Worm (Caenorhabditis elegans) whole organism, early embryonic: ENCODE data around the gene fbxb-102.
"Not testable (repeated sequence)": the region's sequence is repeated elsewhere in the genome, so short reads cannot be mapped to it uniquely, and the experiment has no call there.

ENCODE experiments used
- B0310.2 ChIP-seq: sonication (generic microtip); optimal IDR thresholded peaks from 2 replicates; lab custom pipeline; 2016; ENCODE audit warnings: mild to moderate bottlenecking, missing genetic modification characterization, missing compliant biosample characterization
- ama-1 ChIP-seq: fragments of 150-350 bp; optimal IDR thresholded peaks from 2 replicates; lab custom pipeline; 2014
- ceh-13 ChIP-seq: fragments of 200-800 bp; sonication (Bioruptor generic); optimal IDR thresholded peaks from 2 replicates; lab custom pipeline; 2018; ENCODE audit warnings: mild to moderate bottlenecking, missing genetic modification characterization, missing compliant biosample characterization
- hnd-1 ChIP-seq: sonication (generic microtip); optimal IDR thresholded peaks from 2 replicates; lab custom pipeline; 2016; ENCODE audit warnings: missing genetic modification characterization, missing compliant biosample characterization
- pes-1 ChIP-seq: fragments of 200-800 bp; sonication (Bioruptor generic); IDR thresholded peaks from 2 replicates; pipeline ENCODE4 v1.3.6; 2022; ENCODE audit warnings: missing genetic modification reagents, missing genetic modification characterization, missing compliant biosample characterization
- tbx-11 ChIP-seq: fragments of 200-800 bp; sonication (Bioruptor generic); IDR thresholded peaks from 2 replicates; pipeline ENCODE4 v1.3.6; 2022; ENCODE audit warnings: missing genetic modification characterization, missing compliant biosample characterization
- tra-4 ChIP-seq: sonication (generic microtip); optimal IDR thresholded peaks from 2 replicates; lab custom pipeline; 2017; ENCODE audit warnings: missing genetic modification characterization, missing compliant biosample characterization

DNA sequence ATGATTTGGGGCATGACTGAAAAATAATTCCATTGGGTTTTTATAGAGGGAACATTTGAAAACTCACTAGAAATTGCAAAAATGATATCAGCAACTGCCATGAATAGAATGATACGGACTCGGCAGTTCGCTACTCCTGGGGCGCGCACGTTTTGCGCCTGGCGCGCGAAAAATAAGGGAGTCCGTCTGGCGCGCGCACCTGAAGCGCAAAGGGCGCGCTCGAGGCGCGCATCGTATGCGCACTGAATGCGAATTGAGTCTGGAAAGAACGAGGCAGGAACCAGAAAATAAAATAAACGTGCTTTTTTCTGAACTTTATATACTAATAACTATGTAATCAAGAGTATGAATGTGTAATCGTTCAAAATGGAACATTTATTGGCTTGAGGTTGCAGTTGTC, 41.6 kb upstream of the fbxb-102 start, which contains the start of gene Y57A10C.10:
- not testable (repeated sequence) for TF ChIP-seq ceh-13 (GFP tag; lab: Kevin White, UChicago); tra-4 (tag; lab: Kevin White, UChicago); tbx-11 (GFP tag; lab: Robert Waterston, UW); B0310.2 (tag; lab: Kevin White, UChicago); ama-1 (lab: Kevin White, UChicago); pes-1 (GFP tag; lab: Robert Waterston, UW); hnd-1 (tag; lab: Kevin White, UChicago)
